Worm (Caenorhabditis elegans) whole organism, L4 larva: ENCODE measurements around the gene lsm-4.

Experiments used
- R02D3.7 ChIP-seq: fragments of 150-350 bp; sonication (generic microtip); optimal IDR thresholded peaks from 3 replicates; lab custom pipeline; 2014; ENCODE audit warnings: missing biosample characterization, missing genetic modification characterization
- aha-1 ChIP-seq: fragments of 150-350 bp; peaks from one replicate; lab custom pipeline; 2014; ENCODE audit warnings: missing biosample characterization, missing genetic modification characterization
- ama-1 ChIP-seq: fragments of 150-350 bp; optimal IDR thresholded peaks from 2 replicates; lab custom pipeline; 2014; ENCODE audit warnings: inconsistent platforms, mixed read lengths
- arid-1 ChIP-seq: fragments of 200-800 bp; sonication (Bioruptor generic); conservative IDR thresholded peaks from 2 replicates; pipeline ENCODE4 v1.3.6; 2022; ENCODE audit warnings: missing genetic modification reagents, missing genetic modification characterization, missing compliant biosample characterization
- ces-1 ChIP-seq: fragments of 150-350 bp; sonication (generic microtip); optimal IDR thresholded peaks from 4 replicates; lab custom pipeline; 2014; ENCODE audit warnings: missing biosample characterization, missing genetic modification reagents, missing genetic modification characterization
- dmd-9 ChIP-seq: fragments of 200-800 bp; sonication (Bioruptor generic); IDR thresholded peaks from 2 replicates; pipeline ENCODE4 v1.3.6; 2022; ENCODE audit warnings: missing genetic modification reagents, missing genetic modification characterization, missing compliant biosample characterization
- egl-27 ChIP-seq: sonication (generic microtip); optimal IDR thresholded peaks from 3 replicates; lab custom pipeline; 2017; ENCODE audit warnings: missing biosample characterization, missing genetic modification reagents, missing genetic modification characterization
- hlh-11 ChIP-seq: fragments of 200-800 bp; sonication (Bioruptor generic); optimal IDR thresholded peaks from 2 replicates; lab custom pipeline; 2018; ENCODE audit warnings: mild to moderate bottlenecking, missing genetic modification characterization, missing compliant biosample characterization
- nhr-11 ChIP-seq: fragments of 150-350 bp; optimal IDR thresholded peaks from 2 replicates; lab custom pipeline; 2014; ENCODE audit warnings: missing biosample characterization, missing genetic modification characterization
- php-3 ChIP-seq: fragments of 200-800 bp; sonication (Bioruptor generic); IDR thresholded peaks from 2 replicates; pipeline ENCODE4 v1.3.6; 2022; ENCODE audit warnings: missing genetic modification reagents, missing genetic modification characterization, missing compliant biosample characterization
- snpc-4 ChIP-seq: fragments of 150-350 bp; optimal IDR thresholded peaks from 2 replicates; lab custom pipeline; 2014; ENCODE audit warnings: missing biosample characterization, missing genetic modification characterization
- spr-3 ChIP-seq: fragments of 200-800 bp; sonication (Bioruptor generic); optimal IDR thresholded peaks from 2 replicates; lab custom pipeline; 2018; ENCODE audit warnings: mild to moderate bottlenecking, missing genetic modification characterization, missing compliant biosample characterization
- unc-39 ChIP-seq: sonication (generic microtip); optimal IDR thresholded peaks from 2 replicates; lab custom pipeline; 2017; ENCODE audit warnings: missing biosample characterization, missing genetic modification characterization

- no peak for TF ChIP-seq php-3 (GFP tag; lab: Robert Waterston, UW)
- no peak for TF ChIP-seq snpc-4 (tag; lab: Kevin White, UChicago)
- no peak for TF ChIP-seq unc-39 (tag; lab: Kevin White, UChicago)
- no peak for TF ChIP-seq egl-27 (tag; lab: Kevin White, UChicago)
- no peak for TF ChIP-seq dmd-9 (GFP tag; lab: Robert Waterston, UW)
- TF ChIP-seq hlh-11 (tag; lab: Kevin White, UChicago), result no peak
- TF ChIP-seq spr-3, result no peak
- TF ChIP-seq ama-1 (lab: Kevin White, UChicago), result no peak
- peak; percentile 55 for TF ChIP-seq aha-1 (tag; lab: Kevin White, UChicago)
- TF ChIP-seq R02D3.7 (tag; lab: Kevin White, UChicago), result no peak
- TF ChIP-seq nhr-11, result no peak
- TF ChIP-seq ces-1, result no peak
- no peak for TF ChIP-seq arid-1 (GFP tag; lab: Robert Waterston, UW)
These were observed 28.9 kb downstream of the lsm-4 start for ce11 chrII:7224074-7224473.
